Worm (Caenorhabditis elegans) whole organism, late embryonic: ENCODE measurements around the gene C01G10.1.

Experiments used
- ceh-18 ChIP-seq: sonication (generic microtip); optimal IDR thresholded peaks from 2 replicates; lab custom pipeline; 2016; ENCODE audit warnings: missing genetic modification characterization, missing compliant biosample characterization
- ceh-2 ChIP-seq: sonication (generic microtip); optimal IDR thresholded peaks from 2 replicates; lab custom pipeline; 2016; ENCODE audit warnings: missing genotype, missing genetic modification characterization, missing compliant biosample characterization
- elt-4 ChIP-seq: sonication (generic microtip); optimal IDR thresholded peaks from 2 replicates; lab custom pipeline; 2016; ENCODE audit warnings: missing genetic modification characterization, missing compliant biosample characterization
- fkh-10 ChIP-seq: fragments of 150-350 bp; optimal IDR thresholded peaks from 2 replicates; lab custom pipeline; 2014; ENCODE audit warnings: missing biosample characterization, missing genetic modification reagents, missing genetic modification characterization
- pat-9 ChIP-seq: fragments of 200-800 bp; sonication (Bioruptor generic); optimal IDR thresholded peaks from 2 replicates; lab custom pipeline; 2018; ENCODE audit warnings: mild to moderate bottlenecking, missing genetic modification characterization, moderate library complexity, missing compliant biosample characterization
- rnt-1 ChIP-seq: sonication (generic microtip); optimal IDR thresholded peaks from 2 replicates; lab custom pipeline; 2016; ENCODE audit warnings: missing genetic modification characterization, missing compliant biosample characterization
- ztf-16 ChIP-seq: sonication (generic microtip); optimal IDR thresholded peaks from 2 replicates; lab custom pipeline; 2017; ENCODE audit warnings: missing genetic modification characterization, missing compliant biosample characterization

- TF ChIP-seq ceh-2, result no peak
- TF ChIP-seq ztf-16 (tag; lab: Kevin White, UChicago), result no peak
- TF ChIP-seq fkh-10 (GFP tag; lab: Kevin White, UChicago), result no peak
- no peak for TF ChIP-seq elt-4 (tag; lab: Kevin White, UChicago)
- TF ChIP-seq rnt-1 (tag; lab: Kevin White, UChicago), result no peak
- TF ChIP-seq ceh-18, result no peak
- TF ChIP-seq pat-9 (tag; lab: Kevin White, UChicago), result no peak
Measured at ce11 chrV:15150176-15150575, 50.6 kb downstream of the C01G10.1 start.
